Worm (Caenorhabditis elegans) whole organism, L4/young adult: ENCODE measurements around the gene cogc-8.

Source experiments
- W03F9.2 ChIP-seq: fragments of 150-350 bp; optimal IDR thresholded peaks from 2 replicates; lab custom pipeline; 2014; ENCODE audit warnings: missing biosample characterization, missing genetic modification characterization
- dao-5 ChIP-seq: sonication (generic microtip); optimal IDR thresholded peaks from 2 replicates; lab custom pipeline; 2016; ENCODE audit warnings: missing genotype, missing genetic modification characterization, moderate library complexity, missing compliant biosample characterization
- him-1 ChIP-seq: sonication (generic microtip); optimal IDR thresholded peaks from 2 replicates; lab custom pipeline; 2016; ENCODE audit warnings: missing genotype, missing genetic modification reagents, missing genetic modification characterization, missing compliant biosample characterization

DNA sequence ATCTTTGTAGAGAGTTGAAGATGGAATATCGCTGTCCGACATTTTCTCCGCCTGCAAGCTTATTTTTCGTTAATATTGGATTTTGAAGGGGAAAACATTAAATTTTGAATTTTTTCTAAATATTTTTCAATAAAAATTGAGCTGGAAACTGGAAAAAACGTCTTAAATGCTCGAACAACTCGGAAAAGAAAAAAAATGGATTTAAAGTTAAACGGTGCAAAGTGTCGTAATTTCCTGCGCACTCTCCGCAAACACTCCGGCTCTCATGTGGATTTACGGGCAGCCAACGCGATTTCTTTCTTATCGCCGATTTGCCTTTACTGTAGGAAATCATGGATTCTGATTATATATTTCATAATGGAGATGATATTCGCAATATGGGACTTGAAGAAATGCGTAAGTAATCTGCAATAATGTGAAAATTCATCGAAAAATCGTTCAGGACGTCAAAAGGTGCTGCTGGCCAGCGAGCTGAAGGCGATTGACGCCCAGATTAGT, at the start of gene cogc-8, which contains the start of gene fnta-1:
- no peak for TF ChIP-seq him-1 (tag; lab: Kevin White, UChicago)
- no peak for TF ChIP-seq dao-5
- TF ChIP-seq W03F9.2: no peak
